Fruit fly (Drosophila melanogaster) whole organism, prepupa: Measurements from ENCODE around the gene Smr.

Experiments
- Blimp-1 ChIP-seq: fragments of 200-800 bp; sonication (Bioruptor generic); optimal IDR thresholded peaks from 3 replicates; lab custom pipeline; 2017; ENCODE audit warnings: missing biosample characterization, missing genetic modification characterization, mild to moderate bottlenecking, moderate library complexity, missing genetic modification reagents
- CG10669 ChIP-seq: fragments of 200-800 bp; sonication (Bioruptor generic); optimal IDR thresholded peaks from 3 replicates; lab custom pipeline; 2018; ENCODE audit warnings: missing biosample characterization, mild to moderate bottlenecking, missing genetic modification characterization, moderate library complexity
- CG11294 ChIP-seq: fragments of 200-800 bp; sonication (Bioruptor generic); IDR thresholded peaks from 2 replicates; pipeline ENCODE4 v1.3.6; 2022; ENCODE audit warnings: missing biosample characterization, missing genetic modification characterization
- CG11902 ChIP-seq: fragments of 200-800 bp; sonication (Bioruptor generic); optimal IDR thresholded peaks from 3 replicates; lab custom pipeline; 2016; ENCODE audit warnings: missing biosample characterization, missing genetic modification characterization
- CG15336 ChIP-seq: fragments of 200-800 bp; sonication (Bioruptor generic); IDR thresholded peaks from 2 replicates; pipeline ENCODE4 v1.3.6; 2022; ENCODE audit warnings: missing biosample characterization, missing genetic modification characterization
- CG1621 ChIP-seq: fragments of 200-800 bp; sonication (Bioruptor generic); optimal IDR thresholded peaks from 3 replicates; lab custom pipeline; 2018; ENCODE audit warnings: missing biosample characterization, mild to moderate bottlenecking, missing genetic modification characterization
- CG3032 ChIP-seq: fragments of 200-800 bp; optimal IDR thresholded peaks from 2 replicates; lab custom pipeline; 2019; ENCODE audit warnings: missing biosample characterization, mild to moderate bottlenecking, missing genetic modification characterization, moderate library complexity
- CG31627 ChIP-seq: fragments of 200-800 bp; sonication (Bioruptor generic); optimal IDR thresholded peaks from 3 replicates; lab custom pipeline; 2016; ENCODE audit warnings: missing biosample characterization, missing genetic modification characterization
- CG32006 ChIP-seq: fragments of 200-800 bp; sonication (Bioruptor generic); optimal IDR thresholded peaks from 3 replicates; lab custom pipeline; 2017; ENCODE audit warnings: missing biosample characterization, mild to moderate bottlenecking, missing genetic modification characterization
- CG3919 ChIP-seq: fragments of 200-800 bp; sonication (Bioruptor generic); optimal IDR thresholded peaks from 3 replicates; lab custom pipeline; 2016; ENCODE audit warnings: missing biosample characterization, missing genetic modification characterization
- CG6163 ChIP-seq: fragments of 200-800 bp; sonication (Bioruptor generic); IDR thresholded peaks from 3 replicates; pipeline ENCODE4 v1.3.6; 2022; ENCODE audit warnings: missing biosample characterization, missing genetic modification characterization
- CG6276 ChIP-seq: fragments of 200-800 bp; sonication (Bioruptor generic); optimal IDR thresholded peaks from 2 replicates; lab custom pipeline; 2017; ENCODE audit warnings: missing biosample characterization, mild to moderate bottlenecking, missing genetic modification characterization
- CG6792 ChIP-seq: fragments of 200-800 bp; sonication (Bioruptor generic); optimal IDR thresholded peaks from 3 replicates; lab custom pipeline; 2016; ENCODE audit warnings: missing biosample characterization, missing genetic modification characterization
- CG6808 ChIP-seq: fragments of 200-800 bp; sonication (Bioruptor generic); optimal IDR thresholded peaks from 3 replicates; lab custom pipeline; 2017; ENCODE audit warnings: missing biosample characterization, missing genetic modification characterization, mild to moderate bottlenecking, moderate library complexity, missing genetic modification reagents
- CG6854 ChIP-seq: fragments of 200-800 bp; sonication (Bioruptor generic); optimal IDR thresholded peaks from 2 replicates; lab custom pipeline; 2017; ENCODE audit warnings: missing biosample characterization, mild to moderate bottlenecking, missing genetic modification characterization
- CG8119 ChIP-seq: fragments of 200-800 bp; sonication (Bioruptor generic); IDR thresholded peaks from 3 replicates; pipeline ENCODE4 v1.3.6; 2022; ENCODE audit warnings: missing biosample characterization, missing genetic modification characterization
- CG8319 ChIP-seq: fragments of 200-800 bp; sonication (Bioruptor generic); optimal IDR thresholded peaks from 3 replicates; lab custom pipeline; 2016; ENCODE audit warnings: missing biosample characterization, missing genetic modification characterization
- CG9139 ChIP-seq: fragments of 200-800 bp; sonication (Bioruptor generic); optimal IDR thresholded peaks from 3 replicates; lab custom pipeline; 2017; ENCODE audit warnings: missing biosample characterization, mild to moderate bottlenecking, missing genetic modification characterization
- Eip78C ChIP-seq: fragments of 200-800 bp; sonication (Bioruptor generic); peaks from one replicate; lab custom pipeline; 2016; ENCODE audit warnings: missing biosample characterization, missing genetic modification characterization
- Eip93F ChIP-seq: fragments of 200-800 bp; sonication (Bioruptor generic); optimal IDR thresholded peaks from 2 replicates; lab custom pipeline; 2016; ENCODE audit warnings: missing biosample characterization, mild to moderate bottlenecking, missing genetic modification characterization
- Ets21C ChIP-seq: fragments of 200-800 bp; sonication (Bioruptor generic); optimal IDR thresholded peaks from 3 replicates; lab custom pipeline; 2016; ENCODE audit warnings: missing biosample characterization, missing genetic modification characterization
- Ets96B ChIP-seq: fragments of 200-800 bp; optimal IDR thresholded peaks from 2 replicates; lab custom pipeline; 2019; ENCODE audit warnings: missing biosample characterization, mild to moderate bottlenecking, missing genetic modification characterization, moderate library complexity
- Gug ChIP-seq: fragments of 200-800 bp; sonication (Bioruptor generic); IDR thresholded peaks from 2 replicates; pipeline ENCODE4 v1.3.6; 2022; ENCODE audit warnings: missing biosample characterization, missing genetic modification characterization
- Hr38 ChIP-seq: sonication (Bioruptor generic); optimal IDR thresholded peaks from 2 replicates; lab custom pipeline; 2016; ENCODE audit warnings: missing biosample characterization, missing genetic modification characterization
- Hr39 ChIP-seq: fragments of 200-800 bp; sonication (Bioruptor generic); optimal IDR thresholded peaks from 2 replicates; lab custom pipeline; 2016; ENCODE audit warnings: missing biosample characterization, missing genetic modification characterization
- Hr4 ChIP-seq: fragments of 200-800 bp; sonication (Bioruptor generic); optimal IDR thresholded peaks from 3 replicates; lab custom pipeline; 2016; ENCODE audit warnings: missing biosample characterization, missing genetic modification characterization
- Lpt ChIP-seq: fragments of 200-800 bp; sonication (Bioruptor generic); optimal IDR thresholded peaks from 3 replicates; lab custom pipeline; 2016; ENCODE audit warnings: missing biosample characterization, missing genetic modification characterization
- OdsH ChIP-seq: fragments of 200-800 bp; sonication (Bioruptor generic); optimal IDR thresholded peaks from 3 replicates; lab custom pipeline; 2016; ENCODE audit warnings: missing biosample characterization, missing genetic modification characterization
- Smox ChIP-seq: fragments of 200-800 bp; sonication (Bioruptor generic); optimal IDR thresholded peaks from 3 replicates; lab custom pipeline; 2016; ENCODE audit warnings: missing biosample characterization, missing genetic modification characterization
- Sox14 ChIP-seq: fragments of 200-800 bp; sonication (Bioruptor generic); optimal IDR thresholded peaks from 3 replicates; lab custom pipeline; 2016; ENCODE audit warnings: missing biosample characterization, missing genetic modification characterization
- Sox15 ChIP-seq: fragments of 200-800 bp; sonication (Bioruptor generic); optimal IDR thresholded peaks from 3 replicates; lab custom pipeline; 2016; ENCODE audit warnings: missing biosample characterization, missing genetic modification characterization
- achi ChIP-seq: fragments of 200-800 bp; sonication (Bioruptor generic); optimal IDR thresholded peaks from 3 replicates; lab custom pipeline; 2016; ENCODE audit warnings: missing biosample characterization, missing genetic modification characterization
- cyc ChIP-seq: fragments of 200-800 bp; sonication (Bioruptor generic); optimal IDR thresholded peaks from 3 replicates; lab custom pipeline; 2016; ENCODE audit warnings: missing biosample characterization, missing genetic modification characterization
- dsx ChIP-seq: fragments of 200-800 bp; optimal IDR thresholded peaks from 3 replicates; lab custom pipeline; 2019; ENCODE audit warnings: missing biosample characterization, mild to moderate bottlenecking, missing genetic modification characterization, moderate library complexity; ENCODE audit not compliant: poor library complexity, severe bottlenecking
- eg ChIP-seq: fragments of 200-800 bp; sonication (Bioruptor generic); IDR thresholded peaks from 3 replicates; pipeline ENCODE4 v1.3.6; 2022; ENCODE audit warnings: missing biosample characterization, missing genetic modification characterization
- fd59A ChIP-seq: fragments of 200-800 bp; sonication (Bioruptor generic); optimal IDR thresholded peaks from 2 replicates; lab custom pipeline; 2017; ENCODE audit warnings: missing biosample characterization, mild to moderate bottlenecking, missing genetic modification characterization, missing genetic modification reagents
- fd85E ChIP-seq: fragments of 200-800 bp; sonication (Bioruptor generic); optimal IDR thresholded peaks from 3 replicates; lab custom pipeline; 2016; ENCODE audit warnings: missing biosample characterization, missing genetic modification characterization
- fkh ChIP-seq: fragments of 200-800 bp; sonication (Bioruptor generic); optimal IDR thresholded peaks from 3 replicates; lab custom pipeline; 2017; ENCODE audit warnings: missing biosample characterization, mild to moderate bottlenecking, missing genetic modification characterization, moderate library complexity
- lz ChIP-seq: fragments of 200-800 bp; sonication (Bioruptor generic); optimal IDR thresholded peaks from 3 replicates; lab custom pipeline; 2016; ENCODE audit warnings: missing biosample characterization, missing genetic modification characterization
- net ChIP-seq: fragments of 200-800 bp; sonication (Bioruptor generic); optimal IDR thresholded peaks from 3 replicates; lab custom pipeline; 2016; ENCODE audit warnings: missing biosample characterization, missing genetic modification characterization
- pdm3 ChIP-seq: fragments of 200-800 bp; sonication (Bioruptor generic); optimal IDR thresholded peaks from 3 replicates; lab custom pipeline; 2016; ENCODE audit warnings: missing biosample characterization, missing genetic modification characterization
- salr ChIP-seq, 2 experiments: fragments of 200-800 bp; sonication (Bioruptor generic); optimal IDR thresholded peaks; 3 replicates each; lab custom pipeline; 2016 to 2018; ENCODE audit warnings: missing biosample characterization in 2 of 2, missing genetic modification characterization in 2 of 2, mild to moderate bottlenecking in 1 of 2
- ss ChIP-seq, 2 experiments: fragments of 200-800 bp; sonication (Bioruptor generic); optimal IDR thresholded peaks; 2 replicates in 1 of 2; 3 replicates in 1 of 2; lab custom pipeline; 2017 to 2018; ENCODE audit warnings: mild to moderate bottlenecking in 2 of 2, missing biosample characterization in 2 of 2, missing genetic modification characterization in 2 of 2, moderate library complexity in 1 of 2
- svp ChIP-seq: fragments of 200-800 bp; sonication (Bioruptor generic); peaks from one replicate; lab custom pipeline; 2016; ENCODE audit warnings: missing biosample characterization, missing genetic modification characterization
- vri ChIP-seq: fragments of 200-800 bp; sonication (Bioruptor generic); optimal IDR thresholded peaks from 3 replicates; lab custom pipeline; 2016; ENCODE audit warnings: missing biosample characterization, mild to moderate bottlenecking, missing genetic modification characterization

Smr gene

DNA sequence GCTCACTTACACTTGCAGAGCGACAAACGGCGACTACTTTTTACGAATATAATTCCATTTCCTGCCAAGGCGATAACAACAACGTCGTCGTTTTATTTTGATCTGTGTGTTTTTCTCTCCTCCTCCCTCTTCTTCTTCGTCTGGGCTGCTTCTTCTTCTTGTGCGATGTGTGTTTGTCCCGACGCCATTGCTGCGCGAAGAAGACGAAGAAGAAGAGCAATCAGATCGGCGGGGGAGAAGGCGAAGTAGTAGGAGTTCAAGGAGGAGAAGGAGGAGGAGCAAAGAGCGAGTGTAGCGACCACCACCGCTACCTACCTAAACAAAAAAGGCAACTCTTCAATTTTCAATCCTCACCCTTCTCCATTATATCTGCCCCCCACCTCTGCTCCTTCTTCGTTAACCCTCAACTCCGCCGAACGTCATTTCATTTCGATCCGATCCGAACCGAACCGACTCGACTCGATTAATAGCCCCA is 78.9 kb downstream of the Smr start (continued):
- TF ChIP-seq CG8119 (GFP tag; lab: Robert Waterston, UW): 0 out of 3 replicates have a peak, but pooled peaks have one; percentile 24
- TF ChIP-seq Ets21C (GFP tag; lab: Kevin White, UChicago): no peak
- TF ChIP-seq dsx (GFP tag; lab: Kevin White, UChicago): peak; percentile 80
- TF ChIP-seq svp: peak; percentile 68
- TF ChIP-seq Lpt (GFP tag; lab: Kevin White, UChicago): no peak
- TF ChIP-seq CG11902 (GFP tag; lab: Kevin White, UChicago): no peak
- peak; percentile 4 for TF ChIP-seq CG6854 (GFP tag; lab: Kevin White, UChicago)
- TF ChIP-seq Eip93F (GFP tag; lab: Kevin White, UChicago): no peak
- no peak for TF ChIP-seq Gug (GFP tag; lab: Robert Waterston, UW)
- no peak for TF ChIP-seq Smox (GFP tag; lab: Kevin White, UChicago)
- TF ChIP-seq CG6792 (GFP tag; lab: Kevin White, UChicago): no peak
- no peak for TF ChIP-seq Hr4 (GFP tag; lab: Kevin White, UChicago)
- TF ChIP-seq cyc (GFP tag; lab: Kevin White, UChicago): no peak
- TF ChIP-seq CG15336 (GFP tag; lab: Robert Waterston, UW): no peak
- TF ChIP-seq, all 60 proteins: peak for 14

DNA sequence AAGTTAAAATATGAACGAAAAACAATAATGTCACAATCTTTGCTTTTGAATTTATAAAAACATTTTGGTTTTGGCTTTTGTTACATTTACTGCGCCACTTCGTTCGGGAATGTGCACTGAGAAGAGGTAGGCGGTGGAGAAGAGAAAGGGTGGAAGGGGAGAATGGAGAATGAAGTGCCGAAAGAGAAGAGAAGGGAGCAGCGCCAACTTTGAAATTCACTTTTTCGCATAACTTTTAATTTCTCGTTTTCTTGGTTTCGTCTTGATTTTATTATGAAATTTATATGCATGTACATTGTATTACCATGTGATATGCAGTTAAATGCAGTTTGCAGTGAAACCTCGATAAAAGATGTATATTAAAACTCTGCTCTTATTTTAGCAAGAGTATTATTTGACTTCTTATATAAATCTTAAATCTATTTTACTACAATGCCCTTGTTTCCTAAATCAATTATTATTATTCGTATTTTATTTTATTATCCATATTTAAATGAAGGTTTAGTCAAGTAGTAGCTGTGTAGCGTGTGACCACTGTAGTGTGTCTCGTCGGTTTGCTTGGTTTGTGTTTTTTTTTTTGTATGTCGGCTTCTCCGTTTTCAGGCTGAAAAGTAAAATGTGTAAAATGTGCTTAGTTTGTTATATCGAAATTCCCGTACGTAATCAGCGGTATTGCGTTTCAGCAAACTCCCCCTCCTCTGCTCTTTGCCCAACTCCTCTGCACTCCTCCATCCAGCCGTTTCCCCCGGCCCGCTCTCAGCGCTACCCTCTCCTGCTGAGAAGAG is 79.5 kb downstream of the Smr start:
- peak; percentile 47 for TF ChIP-seq pdm3 (GFP tag; lab: Kevin White, UChicago)
- peak; percentile 54 for TF ChIP-seq achi
- peak; percentile 21 for TF ChIP-seq Eip93F (GFP tag; lab: Kevin White, UChicago)
- peak; percentile 56 for TF ChIP-seq OdsH (GFP tag; lab: Kevin White, UChicago)
- peak; percentile 53 for TF ChIP-seq CG3919 (GFP tag; lab: Kevin White, UChicago)
- peak; percentile 22 for TF ChIP-seq Sox14 (GFP tag; lab: Kevin White, UChicago)
- TF ChIP-seq CG6163: peak; percentile 38; the same call in 2 of the 3 replicates
- peak in 1 of 2 experiments; percentile 34 for TF ChIP-seq ss (GFP tag; optimal IDR thresholded peaks at IDR 0.05; lab: Kevin White, UChicago)
- peak; percentile 17 for TF ChIP-seq fd59A (GFP tag; lab: Kevin White, UChicago)
- TF ChIP-seq CG8319 (GFP tag; lab: Kevin White, UChicago): peak; percentile 53
- peak; percentile 52; the same call in 1 of the 3 replicates for TF ChIP-seq eg (GFP tag; lab: Robert Waterston, UW)
- no peak for TF ChIP-seq CG11294
- TF ChIP-seq lz (GFP tag; lab: Kevin White, UChicago): peak; percentile 58
- no peak for TF ChIP-seq Hr39 (GFP tag; lab: Kevin White, UChicago)
- TF ChIP-seq Hr4 (GFP tag; lab: Kevin White, UChicago): peak; percentile 49
- no peak for TF ChIP-seq Gug (GFP tag; lab: Robert Waterston, UW)
- peak; percentile 64 for TF ChIP-seq Smox (GFP tag; lab: Kevin White, UChicago)
- peak; percentile 59 for TF ChIP-seq CG3032 (tag; lab: Kevin White, UChicago)
- TF ChIP-seq CG15336 (GFP tag; lab: Robert Waterston, UW): peak; percentile 62
- peak; percentile 64 for TF ChIP-seq CG32006 (GFP tag; lab: Kevin White, UChicago)
- TF ChIP-seq CG6808 (GFP tag; lab: Kevin White, UChicago): peak; percentile 47
- no peak for TF ChIP-seq CG1621 (tag; lab: Kevin White, UChicago)
- TF ChIP-seq CG10669 (GFP tag; lab: Kevin White, UChicago): peak; percentile 28
- TF ChIP-seq Blimp-1: peak; percentile 70
- peak; percentile 28 for TF ChIP-seq cyc (GFP tag; lab: Kevin White, UChicago)
- no peak for TF ChIP-seq fd85E (GFP tag; lab: Kevin White, UChicago)
- peak; percentile 29 for TF ChIP-seq CG31627
- peak; percentile 46 for TF ChIP-seq Ets21C (GFP tag; lab: Kevin White, UChicago)
- peak; percentile 54 for TF ChIP-seq CG6276 (GFP tag; lab: Kevin White, UChicago)
- TF ChIP-seq net (GFP tag; lab: Kevin White, UChicago): peak; percentile 35
- no peak for TF ChIP-seq CG9139 (GFP tag; lab: Kevin White, UChicago)
- no peak for TF ChIP-seq Lpt (GFP tag; lab: Kevin White, UChicago)
- TF ChIP-seq Sox15 (GFP tag; lab: Kevin White, UChicago): peak; percentile 6
- TF ChIP-seq CG8119 (GFP tag; lab: Robert Waterston, UW): peak; percentile 67
- peak in 1 of 2 experiments; percentile 48 for TF ChIP-seq salr (GFP tag; optimal IDR thresholded peaks at IDR 0.05; lab: Kevin White, UChicago)
- peak; percentile 51 for TF ChIP-seq dsx (GFP tag; lab: Kevin White, UChicago)
- peak; percentile 85 for TF ChIP-seq Eip78C
- peak; percentile 37 for TF ChIP-seq CG11902 (GFP tag; lab: Kevin White, UChicago)
- TF ChIP-seq Ets96B (tag; lab: Kevin White, UChicago): peak; percentile 63
- TF ChIP-seq vri: no peak
- TF ChIP-seq Hr38 (GFP tag; lab: Kevin White, UChicago): no peak
- no peak for TF ChIP-seq fkh (GFP tag; lab: Kevin White, UChicago)
